Fruit fly (Drosophila melanogaster): Measurements from ENCODE around the gene comt.
A peak's percentile ranks its signal among the peaks of the same experiment; 100 is the strongest.

comt gene

DNA sequence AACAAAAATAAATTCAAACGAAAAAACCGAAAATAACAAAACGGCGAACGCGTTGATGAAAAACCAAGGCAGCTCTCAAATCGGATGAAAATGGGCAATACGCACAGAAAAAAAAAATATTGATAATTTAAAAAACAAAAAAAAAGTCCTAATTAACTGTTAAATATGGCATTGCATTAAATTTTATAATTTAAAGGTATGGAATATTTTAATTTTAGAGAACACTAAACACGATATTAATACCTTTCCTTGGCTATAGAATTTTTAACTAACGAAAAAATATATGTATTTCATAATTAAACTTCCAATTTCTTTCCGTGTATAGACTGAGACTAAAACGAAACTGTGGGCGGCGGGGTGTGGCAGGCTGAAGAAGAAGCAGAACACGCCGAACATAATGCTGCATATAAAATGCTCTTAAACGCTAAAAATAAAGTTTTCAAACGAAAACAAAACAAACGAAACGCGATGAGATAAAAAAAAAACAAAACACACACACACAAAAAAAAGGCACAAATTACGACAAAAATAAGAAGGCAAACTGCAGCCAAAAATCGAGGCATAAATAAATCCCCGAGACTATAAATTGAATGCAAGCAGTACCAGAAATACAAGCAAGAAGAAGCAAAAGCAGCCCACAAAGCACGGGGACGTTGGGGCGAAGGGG is 15.7 kb downstream of the comt start (continued):
- TF ChIP-seq Hsf (GFP tag; optimal IDR thresholded peaks at IDR 0.05) (peak; percentile 30), caup (GFP tag; optimal IDR thresholded peaks at IDR 0.05; ENCODE audit: severe bottlenecking) (no peak), Hr78 (GFP tag; optimal IDR thresholded peaks at IDR 0.05) (peak in 1 of 2 experiments; percentile 26), ATbp (GFP tag; optimal IDR thresholded peaks at IDR 0.05) (peak; percentile 9), Hr3 (GFP tag; optimal IDR thresholded peaks at IDR 0.05) (peak; percentile 21), al (GFP tag; IDR thresholded peaks at IDR 0.05) (peak; percentile 32; the same call in 1 of the 2 replicates), Adf1 (GFP tag; IDR thresholded peaks at IDR 0.05) (no peak), grau (tag; optimal IDR thresholded peaks at IDR 0.05) (peak; percentile 76), bsh (GFP tag; optimal IDR thresholded peaks at IDR 0.05) (peak in 1 of 2 experiments; percentile 76), Xrp1 (GFP tag; IDR thresholded peaks at IDR 0.05) (peak; percentile 75), CG12299 (tag; optimal IDR thresholded peaks at IDR 0.05) (peak; percentile 15), cad (GFP tag; optimal IDR thresholded peaks at IDR 0.05) (no peak), CG31224 (GFP tag; IDR thresholded peaks at IDR 0.05) (peak; percentile 31; the same call in 1 of the 2 replicates), lola (GFP tag; optimal IDR thresholded peaks at IDR 0.05) (peak in 1 of 3 experiments; percentile 54), CG31365 (tag; optimal IDR thresholded peaks at IDR 0.05) (no peak), CG12769 (tag; optimal IDR thresholded peaks at IDR 0.05) (no peak), Rfx (GFP tag; IDR thresholded peaks at IDR 0.05) (no peak; the same call in 1 of the 2 replicates), CG4617 (GFP tag; optimal IDR thresholded peaks at IDR 0.05; ENCODE audit: borderline replicate concordance) (no peak), CG7987 (GFP tag; optimal IDR thresholded peaks at IDR 0.05) (no peak), NfI (GFP tag; optimal IDR thresholded peaks at IDR 0.05) (peak; percentile 29), CoRest (tag; optimal IDR thresholded peaks at IDR 0.05) (peak; percentile 87), sc (optimal IDR thresholded peaks at IDR 0.05) (no peak), sc (GFP tag; optimal IDR thresholded peaks at IDR 0.05) (no peak), pan (optimal IDR thresholded peaks at IDR 0.05) (no peak), pan (GFP tag; optimal IDR thresholded peaks at IDR 0.05 in 1 of 2, IDR thresholded peaks at IDR 0.05 in 1 of 2) (peak in 1 of 2 experiments; percentile 67), CG18764 (GFP tag; optimal IDR thresholded peaks at IDR 0.05) (peak; percentile 24), Dbx (GFP tag; IDR thresholded peaks at IDR 0.05) (peak; percentile 30; the same call in 1 of the 3 replicates), insv (GFP tag; optimal IDR thresholded peaks at IDR 0.05) (no peak), otp (GFP tag; IDR thresholded peaks at IDR 0.05) (no peak), sens (GFP tag) (peak; percentile 91), CG15601 (tag; optimal IDR thresholded peaks at IDR 0.05) (peak; percentile 79), CG12942 (GFP tag; optimal IDR thresholded peaks at IDR 0.05) (no peak), gem (tag; optimal IDR thresholded peaks at IDR 0.05) (peak; percentile 87), ssp (GFP tag; IDR thresholded peaks at IDR 0.05) (peak; percentile 33), GATAe (GFP tag; conservative IDR thresholded peaks at IDR 0.05) (no peak), ERR (GFP tag; optimal IDR thresholded peaks at IDR 0.05) (no peak), CG8388 (GFP tag; optimal IDR thresholded peaks at IDR 0.05) (peak; percentile 57), bigmax (GFP tag; optimal IDR thresholded peaks at IDR 0.05) (no peak), CG10959 (GFP tag; IDR thresholded peaks at IDR 0.05) (no peak), Sox100B (GFP tag; optimal IDR thresholded peaks at IDR 0.05) (peak; percentile 76), lmd (GFP tag; IDR thresholded peaks at IDR 0.05) (peak; percentile 64), CG6854 (GFP tag; optimal IDR thresholded peaks at IDR 0.05) (peak; percentile 1), Camta (GFP tag; optimal IDR thresholded peaks at IDR 0.05) (peak; percentile 20), dysf (GFP tag; IDR thresholded peaks at IDR 0.05) (peak; percentile 75), repo (GFP tag; optimal IDR thresholded peaks at IDR 0.05) (no peak), en (GFP tag; optimal IDR thresholded peaks at IDR 0.05) (no peak), br (optimal IDR thresholded peaks at IDR 0.05) (no peak), jumu (GFP tag; optimal IDR thresholded peaks at IDR 0.05) (no peak), Aef1 (GFP tag; IDR thresholded peaks at IDR 0.05) (0 out of 3 replicates have a peak, but pooled peaks have one; percentile 27), trh (GFP tag; optimal IDR thresholded peaks at IDR 0.05) (no peak)
